Worm (Caenorhabditis elegans): ENCODE measurements around the gene cutl-15.

- no peak for TF ChIP-seq lin-13 (tag; optimal IDR thresholded peaks at IDR 0.05)
- TF ChIP-seq nhr-237 (tag; optimal IDR thresholded peaks at IDR 0.05): no peak
- no peak for TF ChIP-seq ztf-11 (tag; optimal IDR thresholded peaks at IDR 0.05)
- TF ChIP-seq nhr-76 (tag; optimal IDR thresholded peaks at IDR 0.05): no peak
- TF ChIP-seq mab-5 (tag; optimal IDR thresholded peaks at IDR 0.05): no peak
- TF ChIP-seq nhr-28 (tag; optimal IDR thresholded peaks at IDR 0.05): no peak
- TF ChIP-seq lsy-2 (tag; optimal IDR thresholded peaks at IDR 0.05): no peak
- TF ChIP-seq elt-3 (tag; optimal IDR thresholded peaks at IDR 0.05): no peak
- no peak for TF ChIP-seq pha-4 (tag; optimal IDR thresholded peaks at IDR 0.05)
- TF ChIP-seq zip-8 (tag; optimal IDR thresholded peaks at IDR 0.05): no peak
- TF ChIP-seq blmp-1 (tag; optimal IDR thresholded peaks at IDR 0.05): no peak
- TF ChIP-seq flh-1 (GFP tag; optimal IDR thresholded peaks at IDR 0.05): no peak
- no peak for TF ChIP-seq nhr-2 (tag; optimal IDR thresholded peaks at IDR 0.05)
- no peak for TF ChIP-seq ham-2 (GFP tag; optimal IDR thresholded peaks at IDR 0.05)
Measured at ce11 chrII:8931405-8932149, 15.9 kb downstream of the cutl-15 start.

All from whole organism, mixed stage, embryonic.